Fruit fly (Drosophila melanogaster) whole organism, prepupa: ENCODE measurements around the gene CG3566.

ENCODE experiments used
- Blimp-1 ChIP-seq: fragments of 200-800 bp; sonication (Bioruptor generic); optimal IDR thresholded peaks from 3 replicates; lab custom pipeline; 2017; ENCODE audit warnings: missing biosample characterization, missing genetic modification characterization, mild to moderate bottlenecking, moderate library complexity, missing genetic modification reagents
- CG10669 ChIP-seq: fragments of 200-800 bp; sonication (Bioruptor generic); optimal IDR thresholded peaks from 3 replicates; lab custom pipeline; 2018; ENCODE audit warnings: missing biosample characterization, mild to moderate bottlenecking, missing genetic modification characterization, moderate library complexity
- CG11294 ChIP-seq: fragments of 200-800 bp; sonication (Bioruptor generic); IDR thresholded peaks from 2 replicates; pipeline ENCODE4 v1.3.6; 2022; ENCODE audit warnings: missing biosample characterization, missing genetic modification characterization
- CG11762 ChIP-seq: fragments of 200-800 bp; sonication (Bioruptor generic); optimal IDR thresholded peaks from 3 replicates; lab custom pipeline; 2016; ENCODE audit warnings: missing biosample characterization, missing genetic modification characterization; ENCODE audit not compliant: insufficient read depth
- CG11902 ChIP-seq: fragments of 200-800 bp; sonication (Bioruptor generic); optimal IDR thresholded peaks from 3 replicates; lab custom pipeline; 2016; ENCODE audit warnings: missing biosample characterization, missing genetic modification characterization
- CG15336 ChIP-seq: fragments of 200-800 bp; sonication (Bioruptor generic); IDR thresholded peaks from 2 replicates; pipeline ENCODE4 v1.3.6; 2022; ENCODE audit warnings: missing biosample characterization, missing genetic modification characterization
- CG1621 ChIP-seq: fragments of 200-800 bp; sonication (Bioruptor generic); optimal IDR thresholded peaks from 3 replicates; lab custom pipeline; 2018; ENCODE audit warnings: missing biosample characterization, mild to moderate bottlenecking, missing genetic modification characterization
- CG3032 ChIP-seq: fragments of 200-800 bp; optimal IDR thresholded peaks from 2 replicates; lab custom pipeline; 2019; ENCODE audit warnings: missing biosample characterization, mild to moderate bottlenecking, missing genetic modification characterization, moderate library complexity
- CG31627 ChIP-seq: fragments of 200-800 bp; sonication (Bioruptor generic); optimal IDR thresholded peaks from 3 replicates; lab custom pipeline; 2016; ENCODE audit warnings: missing biosample characterization, missing genetic modification characterization
- CG34406 ChIP-seq: fragments of 200-800 bp; sonication (Bioruptor generic); optimal IDR thresholded peaks from 3 replicates; lab custom pipeline; 2016; ENCODE audit warnings: missing biosample characterization, missing genetic modification characterization
- CG4318 ChIP-seq: fragments of 200-800 bp; sonication (Bioruptor generic); optimal IDR thresholded peaks from 3 replicates; lab custom pipeline; 2017; ENCODE audit warnings: missing biosample characterization, mild to moderate bottlenecking, missing genetic modification characterization
- CG6163 ChIP-seq: fragments of 200-800 bp; sonication (Bioruptor generic); IDR thresholded peaks from 3 replicates; pipeline ENCODE4 v1.3.6; 2022; ENCODE audit warnings: missing biosample characterization, missing genetic modification characterization
- CG6276 ChIP-seq: fragments of 200-800 bp; sonication (Bioruptor generic); optimal IDR thresholded peaks from 2 replicates; lab custom pipeline; 2017; ENCODE audit warnings: missing biosample characterization, mild to moderate bottlenecking, missing genetic modification characterization
- CG6792 ChIP-seq: fragments of 200-800 bp; sonication (Bioruptor generic); optimal IDR thresholded peaks from 3 replicates; lab custom pipeline; 2016; ENCODE audit warnings: missing biosample characterization, missing genetic modification characterization
- CG6808 ChIP-seq: fragments of 200-800 bp; sonication (Bioruptor generic); optimal IDR thresholded peaks from 3 replicates; lab custom pipeline; 2017; ENCODE audit warnings: missing biosample characterization, missing genetic modification characterization, mild to moderate bottlenecking, moderate library complexity, missing genetic modification reagents
- CG6854 ChIP-seq: fragments of 200-800 bp; sonication (Bioruptor generic); optimal IDR thresholded peaks from 2 replicates; lab custom pipeline; 2017; ENCODE audit warnings: missing biosample characterization, mild to moderate bottlenecking, missing genetic modification characterization
- CG7368 ChIP-seq: fragments of 200-800 bp; sonication (Bioruptor generic); optimal IDR thresholded peaks from 3 replicates; lab custom pipeline; 2016; ENCODE audit warnings: missing biosample characterization, missing genetic modification characterization
- CG8119 ChIP-seq: fragments of 200-800 bp; sonication (Bioruptor generic); IDR thresholded peaks from 3 replicates; pipeline ENCODE4 v1.3.6; 2022; ENCODE audit warnings: missing biosample characterization, missing genetic modification characterization
- CG8319 ChIP-seq: fragments of 200-800 bp; sonication (Bioruptor generic); optimal IDR thresholded peaks from 3 replicates; lab custom pipeline; 2016; ENCODE audit warnings: missing biosample characterization, missing genetic modification characterization
- CG9139 ChIP-seq: fragments of 200-800 bp; sonication (Bioruptor generic); optimal IDR thresholded peaks from 3 replicates; lab custom pipeline; 2017; ENCODE audit warnings: missing biosample characterization, mild to moderate bottlenecking, missing genetic modification characterization
- Eip75B ChIP-seq: fragments of 200-800 bp; sonication (Bioruptor generic); optimal IDR thresholded peaks from 3 replicates; lab custom pipeline; 2016; ENCODE audit warnings: missing biosample characterization, missing genetic modification characterization
- Eip78C ChIP-seq: fragments of 200-800 bp; sonication (Bioruptor generic); peaks from one replicate; lab custom pipeline; 2016; ENCODE audit warnings: missing biosample characterization, missing genetic modification characterization
- Eip93F ChIP-seq: fragments of 200-800 bp; sonication (Bioruptor generic); optimal IDR thresholded peaks from 2 replicates; lab custom pipeline; 2016; ENCODE audit warnings: missing biosample characterization, mild to moderate bottlenecking, missing genetic modification characterization
- Ets21C ChIP-seq: fragments of 200-800 bp; sonication (Bioruptor generic); optimal IDR thresholded peaks from 3 replicates; lab custom pipeline; 2016; ENCODE audit warnings: missing biosample characterization, missing genetic modification characterization
- Ets96B ChIP-seq: fragments of 200-800 bp; optimal IDR thresholded peaks from 2 replicates; lab custom pipeline; 2019; ENCODE audit warnings: missing biosample characterization, mild to moderate bottlenecking, missing genetic modification characterization, moderate library complexity
- Gug ChIP-seq: fragments of 200-800 bp; sonication (Bioruptor generic); IDR thresholded peaks from 2 replicates; pipeline ENCODE4 v1.3.6; 2022; ENCODE audit warnings: missing biosample characterization, missing genetic modification characterization
- Hr4 ChIP-seq: fragments of 200-800 bp; sonication (Bioruptor generic); optimal IDR thresholded peaks from 3 replicates; lab custom pipeline; 2016; ENCODE audit warnings: missing biosample characterization, missing genetic modification characterization
- Lpt ChIP-seq: fragments of 200-800 bp; sonication (Bioruptor generic); optimal IDR thresholded peaks from 3 replicates; lab custom pipeline; 2016; ENCODE audit warnings: missing biosample characterization, missing genetic modification characterization
- Smox ChIP-seq: fragments of 200-800 bp; sonication (Bioruptor generic); optimal IDR thresholded peaks from 3 replicates; lab custom pipeline; 2016; ENCODE audit warnings: missing biosample characterization, missing genetic modification characterization
- Sox102F ChIP-seq: fragments of 200-800 bp; sonication (Bioruptor generic); optimal IDR thresholded peaks from 2 replicates; lab custom pipeline; 2016; ENCODE audit warnings: missing biosample characterization, mild to moderate bottlenecking, missing genetic modification characterization
- Sox14 ChIP-seq: fragments of 200-800 bp; sonication (Bioruptor generic); optimal IDR thresholded peaks from 3 replicates; lab custom pipeline; 2016; ENCODE audit warnings: missing biosample characterization, missing genetic modification characterization
- Sox15 ChIP-seq: fragments of 200-800 bp; sonication (Bioruptor generic); optimal IDR thresholded peaks from 3 replicates; lab custom pipeline; 2016; ENCODE audit warnings: missing biosample characterization, missing genetic modification characterization
- achi ChIP-seq: fragments of 200-800 bp; sonication (Bioruptor generic); optimal IDR thresholded peaks from 3 replicates; lab custom pipeline; 2016; ENCODE audit warnings: missing biosample characterization, missing genetic modification characterization
- acj6 ChIP-seq: fragments of 200-800 bp; sonication (Bioruptor generic); optimal IDR thresholded peaks from 3 replicates; lab custom pipeline; 2016; ENCODE audit warnings: missing biosample characterization, missing genetic modification characterization
- cyc ChIP-seq: fragments of 200-800 bp; sonication (Bioruptor generic); optimal IDR thresholded peaks from 3 replicates; lab custom pipeline; 2016; ENCODE audit warnings: missing biosample characterization, missing genetic modification characterization
- dac ChIP-seq: fragments of 200-800 bp; sonication (Bioruptor generic); optimal IDR thresholded peaks from 2 replicates; lab custom pipeline; 2017; ENCODE audit warnings: missing biosample characterization, mild to moderate bottlenecking, missing genetic modification characterization
- dsx ChIP-seq: fragments of 200-800 bp; optimal IDR thresholded peaks from 3 replicates; lab custom pipeline; 2019; ENCODE audit warnings: missing biosample characterization, mild to moderate bottlenecking, missing genetic modification characterization, moderate library complexity; ENCODE audit not compliant: poor library complexity, severe bottlenecking
- eg ChIP-seq: fragments of 200-800 bp; sonication (Bioruptor generic); IDR thresholded peaks from 3 replicates; pipeline ENCODE4 v1.3.6; 2022; ENCODE audit warnings: missing biosample characterization, missing genetic modification characterization
- lz ChIP-seq: fragments of 200-800 bp; sonication (Bioruptor generic); optimal IDR thresholded peaks from 3 replicates; lab custom pipeline; 2016; ENCODE audit warnings: missing biosample characterization, missing genetic modification characterization
- net ChIP-seq: fragments of 200-800 bp; sonication (Bioruptor generic); optimal IDR thresholded peaks from 3 replicates; lab custom pipeline; 2016; ENCODE audit warnings: missing biosample characterization, missing genetic modification characterization
- pdm3 ChIP-seq: fragments of 200-800 bp; sonication (Bioruptor generic); optimal IDR thresholded peaks from 3 replicates; lab custom pipeline; 2016; ENCODE audit warnings: missing biosample characterization, missing genetic modification characterization
- salr ChIP-seq, 2 experiments: fragments of 200-800 bp; sonication (Bioruptor generic); optimal IDR thresholded peaks; 3 replicates each; lab custom pipeline; 2016 to 2018; ENCODE audit warnings: missing biosample characterization in 2 of 2, missing genetic modification characterization in 2 of 2, mild to moderate bottlenecking in 1 of 2
- ss ChIP-seq, 2 experiments: fragments of 200-800 bp; sonication (Bioruptor generic); optimal IDR thresholded peaks; 2 replicates in 1 of 2; 3 replicates in 1 of 2; lab custom pipeline; 2017 to 2018; ENCODE audit warnings: mild to moderate bottlenecking in 2 of 2, missing biosample characterization in 2 of 2, missing genetic modification characterization in 2 of 2, moderate library complexity in 1 of 2
- svp ChIP-seq: fragments of 200-800 bp; sonication (Bioruptor generic); peaks from one replicate; lab custom pipeline; 2016; ENCODE audit warnings: missing biosample characterization, missing genetic modification characterization
- topi ChIP-seq: fragments of 200-800 bp; sonication (Bioruptor generic); optimal IDR thresholded peaks from 3 replicates; lab custom pipeline; 2016; ENCODE audit warnings: missing biosample characterization, missing genetic modification characterization
- vri ChIP-seq: fragments of 200-800 bp; sonication (Bioruptor generic); optimal IDR thresholded peaks from 3 replicates; lab custom pipeline; 2016; ENCODE audit warnings: missing biosample characterization, mild to moderate bottlenecking, missing genetic modification characterization

Gene CG3566

dm6 chrX:6267745-6268582, 8.6 kb downstream of the CG3566 start, which contains the start of gene Spt6:
TSS of gene Spt6 (plus strand) at chrX:6267797.
- TF ChIP-seq CG1621 (tag; lab: Kevin White, UChicago): peak; percentile 23
- peak; percentile 5 for TF ChIP-seq Eip78C (GFP tag; lab: Kevin White, UChicago)
- TF ChIP-seq CG10669 (GFP tag; lab: Kevin White, UChicago): no peak
- TF ChIP-seq svp: peak; percentile 34
- TF ChIP-seq CG15336: no peak
- no peak for TF ChIP-seq CG8119 (GFP tag; lab: Robert Waterston, UW)
- TF ChIP-seq ss (GFP tag; optimal IDR thresholded peaks at IDR 0.05; lab: Kevin White, UChicago): peak in 1 of 2 experiments; percentile 8
- TF ChIP-seq Sox15 (GFP tag; lab: Kevin White, UChicago): no peak

DNA sequence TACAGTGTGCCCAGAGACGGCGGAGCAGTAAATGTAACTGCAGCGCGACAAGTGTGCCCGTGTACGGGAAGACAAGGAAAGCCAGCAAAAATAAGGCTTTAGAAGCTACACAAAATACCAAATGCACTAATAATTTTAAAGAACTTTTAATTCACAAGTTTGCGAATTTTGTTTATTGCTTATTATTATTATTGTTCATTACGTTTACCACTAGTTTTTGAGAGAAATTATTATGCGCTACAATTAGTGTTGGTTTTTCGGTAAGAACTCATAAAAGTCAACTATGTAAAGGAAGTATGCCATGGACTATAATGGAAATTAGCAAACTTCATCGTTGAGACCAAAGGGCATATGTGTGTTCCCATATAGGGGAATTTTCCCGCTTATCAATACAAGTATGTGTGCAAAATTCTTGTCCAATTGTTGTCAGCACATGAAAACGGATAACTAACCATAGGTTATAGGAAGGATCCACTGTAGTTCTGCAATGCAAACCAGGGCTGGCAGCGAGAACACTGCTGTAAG, 9.3 kb downstream of the CG3566 start, which contains the start of gene schlank:
TSS of gene schlank (minus strand) at position 42 of the 525 bp plus-strand sequence.
- TF ChIP-seq CG1621 (tag; lab: Kevin White, UChicago) (no peak), CG6808 (GFP tag; lab: Kevin White, UChicago) (no peak), CG4318 (GFP tag; lab: Kevin White, UChicago) (no peak), CG9139 (GFP tag; lab: Kevin White, UChicago) (no peak), CG15336 (peak; percentile 62), ss (GFP tag; optimal IDR thresholded peaks at IDR 0.05; lab: Kevin White, UChicago) (no peak), Ets96B (tag; lab: Kevin White, UChicago) (peak; percentile 38), Hr4 (peak; percentile 65), Sox15 (GFP tag; lab: Kevin White, UChicago) (peak; percentile 52), achi (GFP tag; lab: Kevin White, UChicago) (no peak), cyc (GFP tag; lab: Kevin White, UChicago) (peak; percentile 61), CG11762 (GFP tag; lab: Kevin White, UChicago) (peak; percentile 16), eg (GFP tag; lab: Robert Waterston, UW) (peak; percentile 81), Eip78C (GFP tag; lab: Kevin White, UChicago) (peak; percentile 85), Blimp-1 (GFP tag; lab: Kevin White, UChicago) (peak; percentile 5), CG11294 (GFP tag; lab: Robert Waterston, UW) (peak; percentile 29; the same call in 1 of the 2 replicates), CG11902 (peak; percentile 49), CG8119 (GFP tag; lab: Robert Waterston, UW) (peak; percentile 59), salr (GFP tag; optimal IDR thresholded peaks at IDR 0.05; lab: Kevin White, UChicago) (peak in 1 of 2 experiments; percentile 10), lz (GFP tag; lab: Kevin White, UChicago) (peak; percentile 59), Gug (peak; percentile 42; the same call in 1 of the 2 replicates), pdm3 (GFP tag; lab: Kevin White, UChicago) (no peak), CG6854 (GFP tag; lab: Kevin White, UChicago) (no peak), CG6276 (GFP tag; lab: Kevin White, UChicago) (no peak), dac (peak; percentile 10), CG6163 (GFP tag; lab: Robert Waterston, UW) (peak; percentile 68), CG31627 (GFP tag; lab: Kevin White, UChicago) (peak; percentile 74), dsx (GFP tag; lab: Kevin White, UChicago) (peak; percentile 51), CG8319 (GFP tag; lab: Kevin White, UChicago) (peak; percentile 44), topi (peak; percentile 43), svp (peak; percentile 71), Lpt (GFP tag; lab: Kevin White, UChicago) (no peak), CG10669 (GFP tag; lab: Kevin White, UChicago) (no peak), Sox102F (GFP tag; lab: Kevin White, UChicago) (no peak), Eip75B (peak; percentile 63), Ets21C (peak; percentile 48), CG6792 (GFP tag; lab: Kevin White, UChicago) (peak; percentile 28), CG34406 (GFP tag; lab: Kevin White, UChicago) (peak; percentile 15), Sox14 (GFP tag; lab: Kevin White, UChicago) (peak; percentile 42), CG3032 (tag; lab: Kevin White, UChicago) (peak; percentile 62), Eip93F (GFP tag; lab: Kevin White, UChicago) (no peak), acj6 (no peak), vri (GFP tag; lab: Kevin White, UChicago) (peak; percentile 32), net (peak; percentile 19), Smox (GFP tag; lab: Kevin White, UChicago) (no peak), CG7368 (peak; percentile 20)
